Fruit fly (Drosophila melanogaster): ENCODE results near the gene Ugt36F1.

Gene Ugt36F1

DNA sequence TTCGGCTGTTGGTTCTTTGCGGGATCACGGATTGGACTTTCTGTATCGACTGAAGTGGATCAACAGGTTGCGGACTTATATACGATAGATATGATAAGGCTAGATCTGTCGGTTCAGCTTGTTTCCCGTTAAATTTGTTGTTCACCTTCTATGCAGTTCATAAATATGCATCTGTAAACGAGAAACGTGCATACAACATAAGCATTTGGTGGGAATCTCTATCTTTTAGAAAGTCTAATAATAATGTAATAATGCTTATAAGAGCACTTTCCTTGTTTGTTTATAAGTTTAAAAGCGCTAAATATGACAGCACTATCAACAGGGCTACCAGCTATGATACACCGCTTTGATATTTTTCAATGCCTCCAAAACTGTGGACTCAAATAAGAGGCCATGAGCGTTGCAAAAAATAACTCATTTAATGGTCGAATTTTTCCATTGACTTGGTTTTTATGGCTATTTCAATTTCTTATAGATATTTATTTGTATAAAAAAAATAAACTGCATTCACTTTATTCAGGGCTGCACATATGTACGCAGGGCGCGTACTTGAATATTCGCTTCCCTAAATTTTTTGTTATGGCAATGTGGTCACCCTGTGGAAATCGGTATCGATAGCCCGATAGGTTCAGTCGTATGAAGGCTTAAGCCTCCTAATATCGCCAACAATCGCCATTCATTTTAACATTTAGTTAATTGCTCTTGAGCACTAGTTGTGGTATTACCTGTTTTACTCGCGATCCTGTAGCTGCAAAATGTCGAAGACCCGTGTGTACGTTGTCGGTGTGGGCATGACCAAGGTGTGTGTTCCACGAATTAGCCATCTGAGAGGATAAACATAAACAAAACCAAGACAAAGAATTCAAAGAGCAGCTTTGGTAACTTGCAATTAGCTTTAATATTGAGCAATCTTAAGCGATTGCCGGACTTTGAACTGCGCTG is 11.7 kb downstream of the Ugt36F1 start, which contains the start of the genes CG17597 and ScpX (continued):
- TF ChIP-seq CG16779 (tag; optimal IDR thresholded peaks at IDR 0.05) (peak; percentile 64), Blimp-1 (GFP tag; optimal IDR thresholded peaks at IDR 0.05) (no peak), Sox102F (GFP tag; optimal IDR thresholded peaks at IDR 0.05) (peak; percentile 57), dac (GFP tag; optimal IDR thresholded peaks at IDR 0.05) (peak; percentile 4), CG1621 (tag; optimal IDR thresholded peaks at IDR 0.05) (peak; percentile 23), CG11762 (GFP tag; optimal IDR thresholded peaks at IDR 0.05; ENCODE audit: insufficient read depth) (no peak), Sox15 (GFP tag; optimal IDR thresholded peaks at IDR 0.05) (peak; percentile 45), CG7368 (GFP tag; optimal IDR thresholded peaks at IDR 0.05) (no peak), Ets96B (tag; optimal IDR thresholded peaks at IDR 0.05) (peak; percentile 62), Sox14 (GFP tag; optimal IDR thresholded peaks at IDR 0.05) (peak; percentile 71), Smox (GFP tag; optimal IDR thresholded peaks at IDR 0.05) (no peak), CG6276 (GFP tag; optimal IDR thresholded peaks at IDR 0.05) (peak; percentile 17), CG34406 (GFP tag; optimal IDR thresholded peaks at IDR 0.05) (peak; percentile 18), fkh (GFP tag; optimal IDR thresholded peaks at IDR 0.05) (peak; percentile 94), Ets21C (GFP tag; optimal IDR thresholded peaks at IDR 0.05) (no peak), CG3919 (GFP tag; optimal IDR thresholded peaks at IDR 0.05) (peak; percentile 46), CG11902 (GFP tag; optimal IDR thresholded peaks at IDR 0.05) (peak; percentile 28), CG3032 (tag; optimal IDR thresholded peaks at IDR 0.05) (peak; percentile 55), spab (GFP tag; optimal IDR thresholded peaks at IDR 0.05) (no peak), net (GFP tag; optimal IDR thresholded peaks at IDR 0.05) (no peak), CG9139 (GFP tag; optimal IDR thresholded peaks at IDR 0.05) (peak; percentile 25), CG31627 (GFP tag; optimal IDR thresholded peaks at IDR 0.05) (peak; percentile 74), esn (GFP tag; optimal IDR thresholded peaks at IDR 0.05) (peak; percentile 76)

dm6 chr2L:18834525-18834924 is 15.4 kb downstream of the Ugt36F1 start:
- TF ChIP-seq svp (GFP tag) (peak; percentile 61), achi (GFP tag; optimal IDR thresholded peaks at IDR 0.05) (no peak)

DNA sequence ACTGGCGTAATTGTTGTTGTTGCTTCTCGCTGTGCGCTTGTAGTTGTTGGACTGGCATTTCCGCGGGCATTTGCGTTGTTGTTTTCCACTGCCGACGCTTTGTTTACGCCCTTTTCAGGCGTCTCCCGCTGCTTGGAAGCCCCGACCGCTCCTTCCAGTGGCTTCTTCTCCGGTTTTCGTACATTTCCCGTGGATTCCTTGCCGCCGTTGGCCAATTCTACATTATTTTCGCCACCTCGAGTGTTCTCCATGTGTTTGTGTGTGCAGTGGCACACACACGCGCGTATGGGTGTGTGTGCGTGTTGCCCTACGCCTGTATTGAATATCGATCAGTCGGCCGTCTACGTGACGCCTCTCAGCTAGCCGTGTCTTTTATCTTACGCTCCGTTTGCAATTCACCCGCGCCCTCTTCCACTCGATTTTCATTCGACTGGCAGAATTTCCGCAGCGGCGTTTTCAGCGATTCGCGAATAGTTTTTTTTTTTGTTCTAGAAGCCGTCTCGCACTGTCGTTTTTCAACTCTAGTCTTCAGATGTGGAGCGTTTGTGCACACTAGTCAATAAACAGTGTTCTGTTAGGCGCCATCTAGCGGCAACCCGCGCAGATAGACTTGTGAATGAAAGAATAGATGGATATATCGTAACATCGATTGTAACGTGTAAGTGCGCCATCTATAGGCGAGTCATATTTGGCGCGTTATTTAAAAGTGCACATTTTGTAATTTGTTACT is 20.2 kb downstream of the Ugt36F1 start, which contains the start of gene CG10600:
TSS of gene CG10600 (minus strand) at position 537 of the 730 bp plus-strand sequence.
- no peak for TF ChIP-seq CG6276 (GFP tag; optimal IDR thresholded peaks at IDR 0.05)
- TF ChIP-seq fd59A (GFP tag; optimal IDR thresholded peaks at IDR 0.05) = peak; percentile 37
- peak; percentile 57 for TF ChIP-seq CG6808 (GFP tag; optimal IDR thresholded peaks at IDR 0.05)
- 0 out of 2 replicates have a peak, but pooled peaks have one; percentile 17 for TF ChIP-seq CG15336 (GFP tag; IDR thresholded peaks at IDR 0.05)
- peak; percentile 63; the same call in 2 of the 3 replicates for TF ChIP-seq CG6163 (GFP tag; IDR thresholded peaks at IDR 0.05)
- peak; percentile 55 for TF ChIP-seq dsx (GFP tag; optimal IDR thresholded peaks at IDR 0.05; ENCODE audit: poor library complexity, severe bottlenecking)
- peak; percentile 55 for TF ChIP-seq dac (GFP tag; optimal IDR thresholded peaks at IDR 0.05)
- TF ChIP-seq CG11902 (GFP tag; optimal IDR thresholded peaks at IDR 0.05) = peak; percentile 42
- TF ChIP-seq vri (GFP tag; optimal IDR thresholded peaks at IDR 0.05) = no peak
- TF ChIP-seq Sox15 (GFP tag; optimal IDR thresholded peaks at IDR 0.05) = peak; percentile 55
- peak; percentile 72 for TF ChIP-seq net (GFP tag; optimal IDR thresholded peaks at IDR 0.05)
- peak; percentile 51 for TF ChIP-seq CG1621 (tag; optimal IDR thresholded peaks at IDR 0.05)
- no peak for TF ChIP-seq Smox (GFP tag; optimal IDR thresholded peaks at IDR 0.05)
- no peak for TF ChIP-seq Hr38 (GFP tag; optimal IDR thresholded peaks at IDR 0.05)
- TF ChIP-seq CG8119 (GFP tag; IDR thresholded peaks at IDR 0.05) = 0 out of 3 replicates have a peak, but pooled peaks have one; percentile 15
- TF ChIP-seq Met (GFP tag; optimal IDR thresholded peaks at IDR 0.05) = no peak
- peak; percentile 56 for TF ChIP-seq fd85E (GFP tag; optimal IDR thresholded peaks at IDR 0.05)
- peak; percentile 81 for TF ChIP-seq CG3919 (GFP tag; optimal IDR thresholded peaks at IDR 0.05)
- no peak for TF ChIP-seq Ets21C (GFP tag; optimal IDR thresholded peaks at IDR 0.05)
- peak; percentile 50 for TF ChIP-seq CG3032 (tag; optimal IDR thresholded peaks at IDR 0.05)
- peak; percentile 82 for TF ChIP-seq Sox102F (GFP tag; optimal IDR thresholded peaks at IDR 0.05)
- peak; percentile 86 for TF ChIP-seq esn (GFP tag; optimal IDR thresholded peaks at IDR 0.05)
- TF ChIP-seq lz (GFP tag; optimal IDR thresholded peaks at IDR 0.05) = peak; percentile 80
- TF ChIP-seq acj6 (GFP tag; optimal IDR thresholded peaks at IDR 0.05) = no peak
- TF ChIP-seq CG8319 (GFP tag; optimal IDR thresholded peaks at IDR 0.05) = peak; percentile 53
- peak; percentile 54 to 62 for TF ChIP-seq salr (GFP tag; optimal IDR thresholded peaks at IDR 0.05)
- TF ChIP-seq CG11294 (GFP tag; IDR thresholded peaks at IDR 0.05) = 0 out of 2 replicates have a peak, but pooled peaks have one; percentile 17
- peak; percentile 85 for TF ChIP-seq CG31627 (GFP tag; optimal IDR thresholded peaks at IDR 0.05)
- TF ChIP-seq achi (GFP tag; optimal IDR thresholded peaks at IDR 0.05) = peak; percentile 66
- peak; percentile 91 for TF ChIP-seq svp (GFP tag)
- no peak for TF ChIP-seq CG9139 (GFP tag; optimal IDR thresholded peaks at IDR 0.05)
- peak; percentile 95 for TF ChIP-seq Eip78C (GFP tag)
